Worm (Caenorhabditis elegans) whole organism, L2 larva: ENCODE results near the gene mdh-2.
A peak's percentile ranks its signal among the peaks of the same experiment; 100 is the strongest.

ENCODE experiments used
- C34F6.9 ChIP-seq: fragments of 150-350 bp; optimal IDR thresholded peaks from 2 replicates; lab custom pipeline; 2014; ENCODE audit warnings: missing biosample characterization, missing genetic modification characterization
- F13H6.1 ChIP-seq: sonication (generic microtip); optimal IDR thresholded peaks from 2 replicates; lab custom pipeline; 2016; ENCODE audit warnings: missing genetic modification characterization, missing compliant biosample characterization
- R02D3.7 ChIP-seq: fragments of 150-350 bp; optimal IDR thresholded peaks from 2 replicates; lab custom pipeline; 2014; ENCODE audit warnings: missing biosample characterization, missing genetic modification characterization
- Y55F3AM.14 ChIP-seq: fragments of 200-800 bp; sonication (Bioruptor generic); optimal IDR thresholded peaks from 2 replicates; lab custom pipeline; 2018; ENCODE audit warnings: mild to moderate bottlenecking, missing genetic modification characterization, missing compliant biosample characterization
- ZK546.5 ChIP-seq: sonication (generic microtip); optimal IDR thresholded peaks from 2 replicates; lab custom pipeline; 2017; ENCODE audit warnings: missing biosample characterization, missing genetic modification characterization
- alr-1 ChIP-seq: fragments of 150-350 bp; optimal IDR thresholded peaks from 2 replicates; lab custom pipeline; 2014; ENCODE audit warnings: missing biosample characterization, missing genetic modification characterization
- aly-2 ChIP-seq: fragments of 150-350 bp; optimal IDR thresholded peaks from 2 replicates; lab custom pipeline; 2014; ENCODE audit warnings: missing biosample characterization, missing genetic modification characterization
- ama-1 ChIP-seq: fragments of 150-350 bp; optimal IDR thresholded peaks from 2 replicates; lab custom pipeline; 2018; ENCODE audit warnings: inconsistent platforms
- blmp-1 ChIP-seq: sonication (generic microtip); optimal IDR thresholded peaks from 2 replicates; lab custom pipeline; 2017; ENCODE audit warnings: missing genetic modification characterization, mild to moderate bottlenecking, missing compliant biosample characterization, antibody characterized with exemption, moderate library complexity; ENCODE audit not compliant: insufficient read depth
- ceh-16 ChIP-seq: fragments of 150-350 bp; optimal IDR thresholded peaks from 2 replicates; lab custom pipeline; 2014; ENCODE audit warnings: missing biosample characterization, missing genetic modification characterization
- ceh-82 ChIP-seq: fragments of 150-350 bp; optimal IDR thresholded peaks from 2 replicates; lab custom pipeline; 2014; ENCODE audit warnings: missing biosample characterization, missing genetic modification characterization
- crh-2 ChIP-seq: sonication (generic microtip); optimal IDR thresholded peaks from 2 replicates; lab custom pipeline; 2017; ENCODE audit warnings: missing biosample characterization, missing genetic modification characterization
- dmd-4 ChIP-seq: sonication (generic microtip); optimal IDR thresholded peaks from 2 replicates; lab custom pipeline; 2017; ENCODE audit warnings: missing biosample characterization, missing genetic modification characterization
- egl-27 ChIP-seq: sonication (generic microtip); optimal IDR thresholded peaks from 3 replicates; lab custom pipeline; 2017; ENCODE audit warnings: missing biosample characterization, missing genetic modification reagents, missing genetic modification characterization
- elt-1 ChIP-seq: fragments of 150-350 bp; optimal IDR thresholded peaks from 2 replicates; lab custom pipeline; 2014; ENCODE audit warnings: missing biosample characterization, missing genetic modification characterization
- elt-3 ChIP-seq: sonication (generic microtip); optimal IDR thresholded peaks from 2 replicates; lab custom pipeline; 2017; ENCODE audit warnings: missing biosample characterization, missing genetic modification characterization
- fos-1 ChIP-seq: fragments of 150-350 bp; optimal IDR thresholded peaks from 2 replicates; lab custom pipeline; 2014; ENCODE audit warnings: missing biosample characterization, missing genetic modification characterization
- gmeb-1 ChIP-seq: fragments of 150-350 bp; optimal IDR thresholded peaks from 2 replicates; lab custom pipeline; 2014; ENCODE audit warnings: missing biosample characterization, missing genetic modification characterization
- lin-11 ChIP-seq: fragments of 150-350 bp; sonication (generic microtip); optimal IDR thresholded peaks from 2 replicates; lab custom pipeline; 2014; ENCODE audit warnings: missing biosample characterization, missing genetic modification characterization, inconsistent platforms, mixed read lengths
- lin-13 ChIP-seq: fragments of 150-350 bp; optimal IDR thresholded peaks from 2 replicates; lab custom pipeline; 2014; ENCODE audit warnings: missing biosample characterization, missing genetic modification reagents, missing genetic modification characterization
- lin-39 ChIP-seq: fragments of 150-350 bp; optimal IDR thresholded peaks from 2 replicates; lab custom pipeline; 2014; ENCODE audit warnings: missing biosample characterization, missing genetic modification reagents, missing genetic modification characterization
- lsy-2 ChIP-seq, 2 experiments: fragments of 150-350 bp in 1 of 2; sonication (generic microtip) in 1 of 2; optimal IDR thresholded peaks; 2 replicates each; lab custom pipeline; 2014 to 2017; ENCODE audit warnings: missing biosample characterization in 2 of 2, missing genetic modification characterization in 2 of 2
- mab-5 ChIP-seq: fragments of 150-350 bp; optimal IDR thresholded peaks from 2 replicates; lab custom pipeline; 2014; ENCODE audit warnings: missing biosample characterization, missing genetic modification characterization
- mbf-1 ChIP-seq: sonication (generic microtip); optimal IDR thresholded peaks from 2 replicates; lab custom pipeline; 2017; ENCODE audit warnings: missing biosample characterization, missing genetic modification characterization
- mdl-1 ChIP-seq, 2 experiments: fragments of 150-350 bp in 1 of 2; sonication (generic microtip) in 1 of 2; optimal IDR thresholded peaks; 2 replicates each; lab custom pipeline; 2017; ENCODE audit warnings: missing biosample characterization in 2 of 2, missing genetic modification characterization in 2 of 2
- nhr-10 ChIP-seq: sonication (generic microtip); optimal IDR thresholded peaks from 2 replicates; lab custom pipeline; 2017; ENCODE audit warnings: missing biosample characterization, missing genetic modification characterization
- nhr-11 ChIP-seq: fragments of 150-350 bp; optimal IDR thresholded peaks from 2 replicates; lab custom pipeline; 2014; ENCODE audit warnings: missing biosample characterization, missing genetic modification characterization
- nhr-12 ChIP-seq: fragments of 150-350 bp; optimal IDR thresholded peaks from 2 replicates; lab custom pipeline; 2014; ENCODE audit warnings: missing biosample characterization, missing genetic modification characterization
- nhr-129 ChIP-seq: fragments of 150-350 bp; optimal IDR thresholded peaks from 2 replicates; lab custom pipeline; 2014; ENCODE audit warnings: missing biosample characterization, missing genetic modification characterization
- nhr-21 ChIP-seq: fragments of 150-350 bp; optimal IDR thresholded peaks from 2 replicates; lab custom pipeline; 2014; ENCODE audit warnings: missing biosample characterization, missing genetic modification characterization
- nhr-23 ChIP-seq: fragments of 150-350 bp; optimal IDR thresholded peaks from 2 replicates; lab custom pipeline; 2014; ENCODE audit warnings: missing biosample characterization, missing genetic modification reagents, missing genetic modification characterization
- nhr-237 ChIP-seq: fragments of 150-350 bp; optimal IDR thresholded peaks from 2 replicates; lab custom pipeline; 2014; ENCODE audit warnings: missing biosample characterization, missing genetic modification characterization
- nhr-25 ChIP-seq: fragments of 150-350 bp; sonication (generic microtip); optimal IDR thresholded peaks from 3 replicates; lab custom pipeline; 2014; ENCODE audit warnings: missing biosample characterization, missing genetic modification characterization
- nhr-6 ChIP-seq: fragments of 150-350 bp; optimal IDR thresholded peaks from 2 replicates; lab custom pipeline; 2014; ENCODE audit warnings: missing biosample characterization, missing genetic modification characterization
- nhr-77 ChIP-seq: fragments of 150-350 bp; optimal IDR thresholded peaks from 2 replicates; lab custom pipeline; 2014; ENCODE audit warnings: missing biosample characterization, missing genetic modification characterization
- peb-1 ChIP-seq: fragments of 150-350 bp; optimal IDR thresholded peaks from 2 replicates; lab custom pipeline; 2014; ENCODE audit warnings: missing biosample characterization, missing genetic modification characterization
- sem-4 ChIP-seq: fragments of 150-350 bp; optimal IDR thresholded peaks from 2 replicates; lab custom pipeline; 2014; ENCODE audit warnings: missing biosample characterization, missing genetic modification reagents, missing genetic modification characterization
- skn-1 ChIP-seq: sonication (generic microtip); optimal IDR thresholded peaks from 2 replicates; lab custom pipeline; 2017; ENCODE audit warnings: missing biosample characterization, missing genetic modification characterization
- sma-3 ChIP-seq: sonication (generic microtip); optimal IDR thresholded peaks from 2 replicates; lab custom pipeline; 2016; ENCODE audit warnings: missing genetic modification reagents, missing genetic modification characterization, missing compliant biosample characterization
- sma-9 ChIP-seq, 2 experiments: fragments of 150-350 bp in 1 of 2; sonication (generic microtip) in 1 of 2; optimal IDR thresholded peaks; 2 replicates each; lab custom pipeline; 2014 to 2016; ENCODE audit warnings: missing genetic modification characterization in 2 of 2, mild to moderate bottlenecking in 1 of 2, missing biosample characterization in 1 of 2, missing compliant biosample characterization in 1 of 2, missing genetic modification reagents in 1 of 2, moderate library complexity in 1 of 2
- snpc-4 ChIP-seq: fragments of 150-350 bp; optimal IDR thresholded peaks from 2 replicates; lab custom pipeline; 2014; ENCODE audit warnings: missing biosample characterization, missing genetic modification characterization
- unc-39 ChIP-seq: fragments of 150-350 bp; optimal IDR thresholded peaks from 2 replicates; lab custom pipeline; 2014; ENCODE audit warnings: missing biosample characterization, missing genetic modification characterization
- unc-55 ChIP-seq: fragments of 150-350 bp; sonication (generic microtip); optimal IDR thresholded peaks from 3 replicates; lab custom pipeline; 2014; ENCODE audit warnings: missing biosample characterization, missing genetic modification reagents, missing genetic modification characterization
- unc-62 ChIP-seq: fragments of 150-350 bp; optimal IDR thresholded peaks from 2 replicates; lab custom pipeline; 2014; ENCODE audit warnings: missing biosample characterization, missing genetic modification reagents, missing genetic modification characterization
- zag-1 ChIP-seq: fragments of 150-350 bp; optimal IDR thresholded peaks from 2 replicates; lab custom pipeline; 2014; ENCODE audit warnings: missing biosample characterization, missing genetic modification characterization
- ztf-1 ChIP-seq: fragments of 200-800 bp; sonication (Bioruptor generic); conservative IDR thresholded peaks from 2 replicates; pipeline ENCODE4 v1.3.6; 2022; ENCODE audit warnings: missing genetic modification characterization, missing compliant biosample characterization
- ztf-11 ChIP-seq: sonication (generic microtip); optimal IDR thresholded peaks from 2 replicates; lab custom pipeline; 2017; ENCODE audit warnings: missing biosample characterization, missing genetic modification characterization
- ztf-4 ChIP-seq: fragments of 150-350 bp; optimal IDR thresholded peaks from 2 replicates; lab custom pipeline; 2014; ENCODE audit warnings: missing biosample characterization, missing genetic modification characterization

mdh-2 gene

DNA sequence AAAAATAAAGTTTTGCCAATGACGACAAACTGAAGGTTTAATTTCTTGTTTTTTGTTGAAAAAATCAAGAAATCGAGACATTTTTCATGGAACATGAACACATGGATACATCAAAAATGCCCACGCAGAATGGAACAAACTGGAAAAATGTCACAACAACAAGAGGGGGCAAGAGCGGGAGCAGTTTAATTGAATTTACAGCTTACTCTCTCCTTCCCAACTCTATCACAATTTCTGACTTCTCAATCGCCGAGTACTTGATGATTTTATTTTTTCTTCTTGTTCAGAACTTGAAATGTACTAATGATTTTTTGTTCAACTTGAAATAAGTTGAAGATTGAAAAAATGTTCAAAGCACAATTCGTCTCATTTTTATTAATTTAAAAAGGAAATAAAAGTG lies 37.4 kb upstream of the mdh-2 start:
- TF ChIP-seq nhr-11 (no peak), ztf-1 (no peak), sem-4 (tag; lab: Kevin White, UChicago) (no peak)

DNA sequence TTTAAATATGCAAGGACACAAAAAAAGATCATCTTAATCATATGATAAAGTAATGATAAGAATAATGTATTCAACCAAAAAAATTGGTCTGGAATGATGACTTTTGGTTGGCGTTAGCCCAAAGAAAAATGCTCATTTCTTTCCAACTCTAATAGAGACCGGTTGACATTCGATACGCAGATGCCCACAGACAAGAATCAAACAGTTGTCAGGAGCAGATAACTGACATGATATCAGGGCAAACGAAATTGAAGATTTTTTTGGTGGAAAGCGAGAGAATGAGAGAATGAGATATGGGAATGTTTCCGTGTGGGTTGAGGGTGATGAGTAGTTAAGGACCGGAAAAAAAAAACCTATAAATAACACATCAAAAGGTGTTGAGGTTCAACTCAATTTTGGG lies 31.1 kb upstream of the mdh-2 start:
- TF ChIP-seq nhr-237 (tag; lab: Kevin White, UChicago), result no peak
- TF ChIP-seq nhr-129 (tag; lab: Kevin White, UChicago), result peak; percentile 4
- TF ChIP-seq nhr-25 (tag; lab: Kevin White, UChicago), result no peak
- TF ChIP-seq blmp-1 (tag; lab: Kevin White, UChicago), result no peak

DNA sequence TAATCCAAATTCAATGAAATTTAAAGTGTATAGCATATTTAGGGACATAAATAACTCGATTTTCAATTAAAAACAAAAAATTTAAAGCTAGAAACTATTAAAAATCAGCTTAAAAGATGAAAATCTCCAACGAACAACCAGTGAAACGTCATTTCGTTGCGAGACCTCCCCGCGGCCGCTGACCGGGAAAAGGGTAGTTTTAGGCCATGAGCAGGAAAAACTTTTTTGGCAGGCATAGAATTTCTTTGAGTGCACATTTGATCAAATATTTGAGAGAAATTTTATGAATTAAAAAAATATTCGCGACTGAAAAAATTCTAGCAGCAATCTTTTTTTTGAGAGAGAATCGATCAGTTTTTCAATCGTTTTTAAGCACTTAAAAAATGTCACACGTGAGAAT lies 17.4 kb upstream of the mdh-2 start:
- TF ChIP-seq sma-9 (GFP tag; optimal IDR thresholded peaks at IDR 0.05; lab: Kevin White, UChicago), result peak; percentile 9
- TF ChIP-seq sma-9 (tag; optimal IDR thresholded peaks at IDR 0.05; lab: Kevin White, UChicago), result no peak
- TF ChIP-seq alr-1 (tag; lab: Kevin White, UChicago), result no peak
- TF ChIP-seq Y55F3AM.14 (GFP tag; lab: Kevin White, UChicago), result no peak
- TF ChIP-seq F13H6.1 (tag; lab: Kevin White, UChicago), result no peak
- TF ChIP-seq zag-1 (tag; lab: Kevin White, UChicago), result no peak
- TF ChIP-seq skn-1 (tag; lab: Kevin White, UChicago), result no peak
- no peak for TF ChIP-seq egl-27 (tag; lab: Kevin White, UChicago)
- no peak for TF ChIP-seq mab-5 (tag; lab: Kevin White, UChicago)
- TF ChIP-seq snpc-4 (tag; lab: Kevin White, UChicago), result no peak
- TF ChIP-seq nhr-21 (tag; lab: Kevin White, UChicago), result no peak
- TF ChIP-seq ceh-82 (tag; lab: Kevin White, UChicago), result no peak
- TF ChIP-seq mdl-1 (tag; optimal IDR thresholded peaks at IDR 0.05; lab: Kevin White, UChicago), result no peak
- no peak for TF ChIP-seq nhr-77
- no peak for TF ChIP-seq nhr-12
- no peak for TF ChIP-seq nhr-11
- TF ChIP-seq ama-1 (lab: Kevin White, UChicago), result no peak
- no peak for TF ChIP-seq R02D3.7
- no peak for TF ChIP-seq nhr-23 (tag; lab: Kevin White, UChicago)
- no peak for TF ChIP-seq aly-2 (tag; lab: Kevin White, UChicago)
- TF ChIP-seq unc-62 (GFP tag; lab: Kevin White, UChicago), result no peak
- no peak for TF ChIP-seq elt-1 (tag; lab: Kevin White, UChicago)
- no peak for TF ChIP-seq sem-4 (tag; lab: Kevin White, UChicago)
- TF ChIP-seq C34F6.9, result peak; percentile 68
- TF ChIP-seq fos-1, result peak; percentile 13
- TF ChIP-seq mbf-1 (tag; lab: Kevin White, UChicago), result no peak
- TF ChIP-seq lsy-2 (tag; optimal IDR thresholded peaks at IDR 0.05; lab: Kevin White, UChicago), result peak in 1 of 2 experiments; percentile 78
- TF ChIP-seq unc-55 (GFP tag; lab: Kevin White, UChicago), result peak; percentile 75
- no peak for TF ChIP-seq ZK546.5
- no peak for TF ChIP-seq nhr-6 (tag; lab: Kevin White, UChicago)
- TF ChIP-seq nhr-237 (tag; lab: Kevin White, UChicago), result no peak
- TF ChIP-seq unc-39 (tag; lab: Kevin White, UChicago), result no peak
- peak; percentile 99 for TF ChIP-seq crh-2 (tag; lab: Kevin White, UChicago)
- no peak for TF ChIP-seq ztf-1
- TF ChIP-seq elt-3 (tag; lab: Kevin White, UChicago), result no peak
- TF ChIP-seq ztf-4 (tag; lab: Kevin White, UChicago), result no peak
- TF ChIP-seq lin-39, result no peak
- no peak for TF ChIP-seq peb-1
- no peak for TF ChIP-seq gmeb-1 (tag; lab: Kevin White, UChicago)
- TF ChIP-seq nhr-25 (tag; lab: Kevin White, UChicago), result peak; percentile 10
- TF ChIP-seq blmp-1 (tag; lab: Kevin White, UChicago), result no peak
- TF ChIP-seq lin-11 (tag; lab: Kevin White, UChicago), result peak; percentile 27
- TF ChIP-seq nhr-10 (tag; lab: Kevin White, UChicago), result no peak
- TF ChIP-seq ztf-11 (tag; lab: Kevin White, UChicago), result no peak
- TF ChIP-seq sma-3 (GFP tag; lab: Kevin White, UChicago), result peak; percentile 5
- TF ChIP-seq dmd-4 (tag; lab: Kevin White, UChicago), result no peak
- no peak for TF ChIP-seq ceh-16 (tag; lab: Kevin White, UChicago)
- peak; percentile 6 for TF ChIP-seq lin-13 (GFP tag; lab: Kevin White, UChicago)
- TF ChIP-seq nhr-129 (tag; lab: Kevin White, UChicago), result no peak
